Fruit fly (Drosophila melanogaster): ENCODE data around the gene CG7878.

- TF ChIP-seq ttk (optimal IDR thresholded peaks at IDR 0.05) (no peak), h (optimal IDR thresholded peaks at IDR 0.05) (no peak), Sin3A (optimal IDR thresholded peaks at IDR 0.05) (no peak), psq (optimal IDR thresholded peaks at IDR 0.05) (no peak)
These were observed 15.3 kb upstream of the CG7878 start for dm6 chr3R:8106909-8107841.

Data from Kc167 (cell line).